Fruit fly (Drosophila melanogaster): ENCODE results near the gene CG3071.

DNA sequence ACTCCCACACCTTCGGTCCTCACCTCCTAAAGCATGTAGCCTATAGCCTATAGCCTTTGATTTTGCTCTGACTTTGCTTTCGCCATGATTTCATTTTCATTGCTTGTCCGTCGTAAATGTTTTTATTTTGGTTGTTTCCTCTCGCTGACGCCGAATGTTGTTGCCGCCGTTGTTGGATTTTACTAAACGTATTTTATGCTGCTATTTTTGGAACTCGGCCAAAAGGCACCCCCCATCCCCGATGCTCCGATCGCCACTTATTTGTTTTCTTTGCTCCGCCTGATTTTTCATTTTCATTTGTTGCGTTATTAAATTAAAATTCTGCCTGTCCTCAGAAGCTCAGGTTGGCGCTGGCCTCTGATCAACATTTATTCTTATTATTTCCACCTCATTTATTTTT, 43.4 kb upstream of the CG3071 start:
- no peak for TF ChIP-seq Abd-B (GFP tag; optimal IDR thresholded peaks at IDR 0.05)
- no peak for TF ChIP-seq br (GFP tag; optimal IDR thresholded peaks at IDR 0.05)
- TF ChIP-seq HLH106 (tag; optimal IDR thresholded peaks at IDR 0.05), result no peak
- no peak for TF ChIP-seq h (GFP tag; optimal IDR thresholded peaks at IDR 0.05)
- no peak for TF ChIP-seq pan (optimal IDR thresholded peaks at IDR 0.05)
- no peak for TF ChIP-seq psq (GFP tag; optimal IDR thresholded peaks at IDR 0.05)
- TF ChIP-seq Vsx2 (GFP tag; optimal IDR thresholded peaks at IDR 0.05; ENCODE audit: partially characterized antibody), result no peak
- no peak for TF ChIP-seq tai (GFP tag; optimal IDR thresholded peaks at IDR 0.05)
- no peak for TF ChIP-seq jim (GFP tag; optimal IDR thresholded peaks at IDR 0.05)
- TF ChIP-seq Dfd (GFP tag; optimal IDR thresholded peaks at IDR 0.05), result no peak
